Worm (Caenorhabditis elegans) whole organism, L3 larva: ENCODE measurements around the gene zyg-11.
A peak's percentile ranks its signal among the peaks of the same experiment; 100 is the strongest.

ENCODE experiments used
- R02D3.7 ChIP-seq: fragments of 150-350 bp; optimal IDR thresholded peaks from 2 replicates; lab custom pipeline; 2014; ENCODE audit warnings: missing biosample characterization, missing genetic modification characterization
- ZK546.5 ChIP-seq: sonication (generic microtip); optimal IDR thresholded peaks from 2 replicates; lab custom pipeline; 2017; ENCODE audit warnings: missing biosample characterization, missing genetic modification characterization
- ama-1 ChIP-seq: fragments of 150-350 bp; optimal IDR thresholded peaks from 2 replicates; lab custom pipeline; 2018
- ceh-16 ChIP-seq: sonication (generic microtip); optimal IDR thresholded peaks from 2 replicates; lab custom pipeline; 2017; ENCODE audit warnings: missing biosample characterization, missing genetic modification characterization
- ceh-82 ChIP-seq: fragments of 150-350 bp; optimal IDR thresholded peaks from 2 replicates; lab custom pipeline; 2014; ENCODE audit warnings: missing biosample characterization, missing genetic modification characterization
- ceh-9 ChIP-seq: sonication (generic microtip); optimal IDR thresholded peaks from 2 replicates; lab custom pipeline; 2018; ENCODE audit warnings: missing biosample characterization, missing genetic modification characterization
- daf-12 ChIP-seq: fragments of 150-350 bp; optimal IDR thresholded peaks from 2 replicates; lab custom pipeline; 2014; ENCODE audit warnings: missing biosample characterization, missing genetic modification reagents, missing genetic modification characterization
- egl-5 ChIP-seq: fragments of 150-350 bp; optimal IDR thresholded peaks from 2 replicates; lab custom pipeline; 2017; ENCODE audit warnings: missing biosample characterization, missing genetic modification reagents, missing genetic modification characterization, inconsistent platforms
- elt-3 ChIP-seq, 3 experiments: fragments of 150-350 bp in 1 of 3; sonication (generic microtip) in 2 of 3; optimal IDR thresholded peaks; 2 replicates in 2 of 3; 4 replicates in 1 of 3; lab custom pipeline; 2014 to 2017; ENCODE audit warnings: missing biosample characterization in 3 of 3, missing genetic modification characterization in 3 of 3
- fkh-10 ChIP-seq: sonication (generic microtip); optimal IDR thresholded peaks from 2 replicates; lab custom pipeline; 2017; ENCODE audit warnings: missing biosample characterization, missing genetic modification reagents, missing genetic modification characterization
- fkh-2 ChIP-seq: fragments of 150-350 bp; optimal IDR thresholded peaks from 2 replicates; lab custom pipeline; 2014; ENCODE audit warnings: missing biosample characterization, missing genetic modification reagents, missing genetic modification characterization
- hmg-11 ChIP-seq: sonication (generic microtip); optimal IDR thresholded peaks from 2 replicates; lab custom pipeline; 2016; ENCODE audit warnings: missing genetic modification characterization, missing compliant biosample characterization
- jun-1 ChIP-seq: fragments of 150-350 bp; optimal IDR thresholded peaks from 2 replicates; lab custom pipeline; 2014; ENCODE audit warnings: missing biosample characterization, missing genetic modification reagents, missing genetic modification characterization
- lin-15B ChIP-seq: fragments of 150-350 bp; optimal IDR thresholded peaks from 2 replicates; lab custom pipeline; 2014; ENCODE audit warnings: missing biosample characterization, missing genetic modification characterization
- lin-39 ChIP-seq: fragments of 150-350 bp; optimal IDR thresholded peaks from 2 replicates; lab custom pipeline; 2018; ENCODE audit warnings: missing biosample characterization, missing genetic modification reagents, missing genetic modification characterization
- lsy-12 ChIP-seq: sonication (generic microtip); optimal IDR thresholded peaks from 2 replicates; lab custom pipeline; 2016; ENCODE audit warnings: mild to moderate bottlenecking, missing genetic modification characterization, missing compliant biosample characterization
- mdl-1 ChIP-seq: fragments of 150-350 bp; optimal IDR thresholded peaks from 2 replicates; lab custom pipeline; 2014; ENCODE audit warnings: missing biosample characterization, missing genetic modification characterization
- mml-1 ChIP-seq: fragments of 150-350 bp; sonication (generic microtip); optimal IDR thresholded peaks from 3 replicates; lab custom pipeline; 2014; ENCODE audit warnings: missing biosample characterization, missing genetic modification characterization
- nfya-1 ChIP-seq: sonication (generic microtip); optimal IDR thresholded peaks from 2 replicates; lab custom pipeline; 2017; ENCODE audit warnings: missing genetic modification characterization, mild to moderate bottlenecking, missing compliant biosample characterization, antibody characterized with exemption, moderate library complexity; ENCODE audit not compliant: insufficient read depth
- nhr-11 ChIP-seq: fragments of 150-350 bp; optimal IDR thresholded peaks from 2 replicates; lab custom pipeline; 2014; ENCODE audit warnings: missing biosample characterization, missing genetic modification characterization
- nhr-12 ChIP-seq: fragments of 150-350 bp; optimal IDR thresholded peaks from 2 replicates; lab custom pipeline; 2014; ENCODE audit warnings: missing biosample characterization, missing genetic modification characterization
- nhr-23 ChIP-seq: fragments of 150-350 bp; optimal IDR thresholded peaks from 2 replicates; lab custom pipeline; 2014; ENCODE audit warnings: missing biosample characterization, missing genetic modification reagents, missing genetic modification characterization
- nhr-25 ChIP-seq: sonication (generic microtip); optimal IDR thresholded peaks from 2 replicates; lab custom pipeline; 2017; ENCODE audit warnings: missing biosample characterization, missing genetic modification characterization
- nhr-43 ChIP-seq: sonication (generic microtip); optimal IDR thresholded peaks from 2 replicates; lab custom pipeline; 2016; ENCODE audit warnings: mild to moderate bottlenecking, missing genetic modification characterization, missing compliant biosample characterization; ENCODE audit not compliant: poor library complexity, severe bottlenecking
- nhr-67 ChIP-seq: fragments of 150-350 bp; optimal IDR thresholded peaks from 2 replicates; lab custom pipeline; 2014; ENCODE audit warnings: missing biosample characterization, missing genetic modification characterization
- pha-4 ChIP-seq: fragments of 150-350 bp; optimal IDR thresholded peaks from 2 replicates; lab custom pipeline; 2014; ENCODE audit warnings: missing biosample characterization, missing genetic modification reagents, missing genetic modification characterization
- pqm-1 ChIP-seq: fragments of 150-350 bp; optimal IDR thresholded peaks from 2 replicates; lab custom pipeline; 2017; ENCODE audit warnings: missing biosample characterization, missing genetic modification characterization, inconsistent platforms
- snpc-4 ChIP-seq: fragments of 150-350 bp; optimal IDR thresholded peaks from 2 replicates; lab custom pipeline; 2014; ENCODE audit warnings: missing biosample characterization, missing genetic modification characterization
- tbx-2 ChIP-seq: sonication (generic microtip); optimal IDR thresholded peaks from 2 replicates; lab custom pipeline; 2016; ENCODE audit warnings: mild to moderate bottlenecking, missing genetic modification characterization, missing compliant biosample characterization
- unc-39 ChIP-seq: sonication (generic microtip); optimal IDR thresholded peaks from 4 replicates; lab custom pipeline; 2017; ENCODE audit warnings: missing biosample characterization, missing genetic modification characterization
- unc-62 ChIP-seq: fragments of 150-350 bp; sonication (generic microtip); optimal IDR thresholded peaks from 4 replicates; lab custom pipeline; 2014; ENCODE audit warnings: missing biosample characterization, missing genetic modification reagents, missing genetic modification characterization
- zag-1 ChIP-seq: fragments of 150-350 bp; optimal IDR thresholded peaks from 2 replicates; lab custom pipeline; 2014; ENCODE audit warnings: missing biosample characterization, missing genetic modification characterization
- ztf-11 ChIP-seq: fragments of 150-350 bp; optimal IDR thresholded peaks from 2 replicates; lab custom pipeline; 2014; ENCODE audit warnings: missing biosample characterization, missing genetic modification characterization
- ztf-4 ChIP-seq: fragments of 150-350 bp; optimal IDR thresholded peaks from 2 replicates; lab custom pipeline; 2014; ENCODE audit warnings: missing biosample characterization, missing genetic modification characterization

The zyg-11 gene

ce11 chrII:8017380-8017779 is at the start of gene zyg-11:
zyg-11 (plus strand) TSS chrII:8017680.
- peak; percentile 63 for TF ChIP-seq lin-15B (tag; lab: Kevin White, UChicago)
- TF ChIP-seq lsy-12, result no peak
- peak; percentile 7 for TF ChIP-seq pha-4
- no peak for TF ChIP-seq ztf-11 (tag; lab: Kevin White, UChicago)

- no peak for TF ChIP-seq ceh-9 (tag; lab: Kevin White, UChicago)
- no peak for TF ChIP-seq ama-1 (lab: Kevin White, UChicago)
- no peak for TF ChIP-seq ceh-82 (tag; lab: Kevin White, UChicago)
- TF ChIP-seq nhr-43 (tag; lab: Kevin White, UChicago), result no peak
- TF ChIP-seq zag-1, result no peak
- TF ChIP-seq, all 47 proteins: peak for 0
Measured at ce11 chrII:7968393-7968792, 49.1 kb upstream of the zyg-11 start.

- TF ChIP-seq unc-39 (tag; lab: Kevin White, UChicago) (no peak), nhr-25 (tag; lab: Kevin White, UChicago) (no peak), R02D3.7 (tag; lab: Kevin White, UChicago) (no peak), ZK546.5 (tag; lab: Kevin White, UChicago) (no peak), tbx-2 (tag; lab: Kevin White, UChicago) (peak; percentile 6), mdl-1 (tag; lab: Kevin White, UChicago) (no peak), mml-1 (tag; lab: Kevin White, UChicago) (no peak), elt-3 (tag; optimal IDR thresholded peaks at IDR 0.05; lab: Kevin White, UChicago) (no peak), ama-1 (lab: Kevin White, UChicago) (no peak), jun-1 (no peak), lin-39 (peak; percentile 17), unc-62 (no peak), nhr-43 (tag; lab: Kevin White, UChicago) (no peak), ztf-4 (tag; lab: Kevin White, UChicago) (no peak)
Measured at ce11 chrII:7974189-7974823, 43.2 kb upstream of the zyg-11 start.

ce11 chrII:7976308-7976707 is 41.2 kb upstream of the zyg-11 start, which contains the start of gene DH11.5:
DH11.5 (plus strand) TSS chrII:7976608.
- TF ChIP-seq pqm-1 (tag; lab: Kevin White, UChicago), result no peak
- TF ChIP-seq lin-39, result no peak
- TF ChIP-seq R02D3.7 (tag; lab: Kevin White, UChicago), result no peak
- TF ChIP-seq elt-3 (tag; optimal IDR thresholded peaks at IDR 0.05; lab: Kevin White, UChicago), result no peak
- no peak for TF ChIP-seq snpc-4 (tag; lab: Kevin White, UChicago)
- no peak for TF ChIP-seq fkh-10 (GFP tag; lab: Kevin White, UChicago)
- TF ChIP-seq nhr-12 (tag; lab: Kevin White, UChicago), result no peak
- no peak for TF ChIP-seq daf-12 (tag; lab: Kevin White, UChicago)
- no peak for TF ChIP-seq nhr-23
- no peak for TF ChIP-seq ceh-16 (tag; lab: Kevin White, UChicago)
- TF ChIP-seq nfya-1, result no peak
- TF ChIP-seq nhr-11 (tag; lab: Kevin White, UChicago), result no peak

- TF ChIP-seq ceh-82 (tag; lab: Kevin White, UChicago) (no peak), nhr-12 (tag; lab: Kevin White, UChicago) (no peak), tbx-2 (tag; lab: Kevin White, UChicago) (no peak), jun-1 (no peak), ceh-16 (tag; lab: Kevin White, UChicago) (no peak), nhr-11 (tag; lab: Kevin White, UChicago) (no peak), pha-4 (no peak), lin-15B (tag; lab: Kevin White, UChicago) (no peak), nhr-67 (tag; lab: Kevin White, UChicago) (no peak)
Measured at ce11 chrII:7977513-7977912, 40.0 kb upstream of the zyg-11 start.

- TF ChIP-seq fkh-2 (tag; lab: Kevin White, UChicago) (no peak), egl-5 (tag; lab: Kevin White, UChicago) (peak; percentile 51), pha-4 (no peak), mdl-1 (tag; lab: Kevin White, UChicago) (no peak), lin-39 (peak; percentile 3), ceh-9 (tag; lab: Kevin White, UChicago) (no peak), R02D3.7 (tag; lab: Kevin White, UChicago) (no peak), hmg-11 (tag; lab: Kevin White, UChicago) (no peak), mml-1 (tag; lab: Kevin White, UChicago) (no peak), unc-39 (tag; lab: Kevin White, UChicago) (no peak), nhr-23 (no peak)
Measured at ce11 chrII:7981084-7981483, 36.4 kb upstream of the zyg-11 start.
